Fruit fly (Drosophila melanogaster) whole organism, prepupa: ENCODE results near the gene Vm32E.

Source experiments
- Blimp-1 ChIP-seq: fragments of 200-800 bp; sonication (Bioruptor generic); optimal IDR thresholded peaks from 3 replicates; lab custom pipeline; 2017; ENCODE audit warnings: missing biosample characterization, missing genetic modification characterization, mild to moderate bottlenecking, moderate library complexity, missing genetic modification reagents
- CG10631 ChIP-seq: fragments of 200-800 bp; sonication (Bioruptor generic); optimal IDR thresholded peaks from 2 replicates; lab custom pipeline; 2016; ENCODE audit warnings: missing biosample characterization, missing genetic modification characterization
- CG10669 ChIP-seq: fragments of 200-800 bp; sonication (Bioruptor generic); optimal IDR thresholded peaks from 3 replicates; lab custom pipeline; 2018; ENCODE audit warnings: missing biosample characterization, mild to moderate bottlenecking, missing genetic modification characterization, moderate library complexity
- CG11294 ChIP-seq: fragments of 200-800 bp; sonication (Bioruptor generic); IDR thresholded peaks from 2 replicates; pipeline ENCODE4 v1.3.6; 2022; ENCODE audit warnings: missing biosample characterization, missing genetic modification characterization
- CG11902 ChIP-seq: fragments of 200-800 bp; sonication (Bioruptor generic); optimal IDR thresholded peaks from 3 replicates; lab custom pipeline; 2016; ENCODE audit warnings: missing biosample characterization, missing genetic modification characterization
- CG15336 ChIP-seq: fragments of 200-800 bp; sonication (Bioruptor generic); IDR thresholded peaks from 2 replicates; pipeline ENCODE4 v1.3.6; 2022; ENCODE audit warnings: missing biosample characterization, missing genetic modification characterization
- CG1621 ChIP-seq: fragments of 200-800 bp; sonication (Bioruptor generic); optimal IDR thresholded peaks from 3 replicates; lab custom pipeline; 2018; ENCODE audit warnings: missing biosample characterization, mild to moderate bottlenecking, missing genetic modification characterization
- CG3032 ChIP-seq: fragments of 200-800 bp; optimal IDR thresholded peaks from 2 replicates; lab custom pipeline; 2019; ENCODE audit warnings: missing biosample characterization, mild to moderate bottlenecking, missing genetic modification characterization, moderate library complexity
- CG31627 ChIP-seq: fragments of 200-800 bp; sonication (Bioruptor generic); optimal IDR thresholded peaks from 3 replicates; lab custom pipeline; 2016; ENCODE audit warnings: missing biosample characterization, missing genetic modification characterization
- CG34406 ChIP-seq: fragments of 200-800 bp; sonication (Bioruptor generic); optimal IDR thresholded peaks from 3 replicates; lab custom pipeline; 2016; ENCODE audit warnings: missing biosample characterization, missing genetic modification characterization
- CG3919 ChIP-seq: fragments of 200-800 bp; sonication (Bioruptor generic); optimal IDR thresholded peaks from 3 replicates; lab custom pipeline; 2016; ENCODE audit warnings: missing biosample characterization, missing genetic modification characterization
- CG4318 ChIP-seq: fragments of 200-800 bp; sonication (Bioruptor generic); optimal IDR thresholded peaks from 3 replicates; lab custom pipeline; 2017; ENCODE audit warnings: missing biosample characterization, mild to moderate bottlenecking, missing genetic modification characterization
- CG6792 ChIP-seq: fragments of 200-800 bp; sonication (Bioruptor generic); optimal IDR thresholded peaks from 3 replicates; lab custom pipeline; 2016; ENCODE audit warnings: missing biosample characterization, missing genetic modification characterization
- CG6808 ChIP-seq: fragments of 200-800 bp; sonication (Bioruptor generic); optimal IDR thresholded peaks from 3 replicates; lab custom pipeline; 2017; ENCODE audit warnings: missing biosample characterization, missing genetic modification characterization, mild to moderate bottlenecking, moderate library complexity, missing genetic modification reagents
- CG9139 ChIP-seq: fragments of 200-800 bp; sonication (Bioruptor generic); optimal IDR thresholded peaks from 3 replicates; lab custom pipeline; 2017; ENCODE audit warnings: missing biosample characterization, mild to moderate bottlenecking, missing genetic modification characterization
- Eip75B ChIP-seq: fragments of 200-800 bp; sonication (Bioruptor generic); optimal IDR thresholded peaks from 3 replicates; lab custom pipeline; 2016; ENCODE audit warnings: missing biosample characterization, missing genetic modification characterization
- Eip78C ChIP-seq: fragments of 200-800 bp; sonication (Bioruptor generic); peaks from one replicate; lab custom pipeline; 2016; ENCODE audit warnings: missing biosample characterization, missing genetic modification characterization
- Eip93F ChIP-seq: fragments of 200-800 bp; sonication (Bioruptor generic); optimal IDR thresholded peaks from 2 replicates; lab custom pipeline; 2016; ENCODE audit warnings: missing biosample characterization, mild to moderate bottlenecking, missing genetic modification characterization
- Ets21C ChIP-seq: fragments of 200-800 bp; sonication (Bioruptor generic); optimal IDR thresholded peaks from 3 replicates; lab custom pipeline; 2016; ENCODE audit warnings: missing biosample characterization, missing genetic modification characterization
- Ets96B ChIP-seq: fragments of 200-800 bp; optimal IDR thresholded peaks from 2 replicates; lab custom pipeline; 2019; ENCODE audit warnings: missing biosample characterization, mild to moderate bottlenecking, missing genetic modification characterization, moderate library complexity
- Gug ChIP-seq: fragments of 200-800 bp; sonication (Bioruptor generic); IDR thresholded peaks from 2 replicates; pipeline ENCODE4 v1.3.6; 2022; ENCODE audit warnings: missing biosample characterization, missing genetic modification characterization
- Hr39 ChIP-seq: fragments of 200-800 bp; sonication (Bioruptor generic); optimal IDR thresholded peaks from 2 replicates; lab custom pipeline; 2016; ENCODE audit warnings: missing biosample characterization, missing genetic modification characterization
- Hr4 ChIP-seq: fragments of 200-800 bp; sonication (Bioruptor generic); optimal IDR thresholded peaks from 3 replicates; lab custom pipeline; 2016; ENCODE audit warnings: missing biosample characterization, missing genetic modification characterization
- Lpt ChIP-seq: fragments of 200-800 bp; sonication (Bioruptor generic); optimal IDR thresholded peaks from 3 replicates; lab custom pipeline; 2016; ENCODE audit warnings: missing biosample characterization, missing genetic modification characterization
- Met ChIP-seq: fragments of 200-800 bp; sonication (Bioruptor generic); optimal IDR thresholded peaks from 3 replicates; lab custom pipeline; 2016; ENCODE audit warnings: missing biosample characterization, missing genetic modification characterization
- Sox14 ChIP-seq: fragments of 200-800 bp; sonication (Bioruptor generic); optimal IDR thresholded peaks from 3 replicates; lab custom pipeline; 2016; ENCODE audit warnings: missing biosample characterization, missing genetic modification characterization
- Sox15 ChIP-seq: fragments of 200-800 bp; sonication (Bioruptor generic); optimal IDR thresholded peaks from 3 replicates; lab custom pipeline; 2016; ENCODE audit warnings: missing biosample characterization, missing genetic modification characterization
- achi ChIP-seq: fragments of 200-800 bp; sonication (Bioruptor generic); optimal IDR thresholded peaks from 3 replicates; lab custom pipeline; 2016; ENCODE audit warnings: missing biosample characterization, missing genetic modification characterization
- acj6 ChIP-seq: fragments of 200-800 bp; sonication (Bioruptor generic); optimal IDR thresholded peaks from 3 replicates; lab custom pipeline; 2016; ENCODE audit warnings: missing biosample characterization, missing genetic modification characterization
- cyc ChIP-seq: fragments of 200-800 bp; sonication (Bioruptor generic); optimal IDR thresholded peaks from 3 replicates; lab custom pipeline; 2016; ENCODE audit warnings: missing biosample characterization, missing genetic modification characterization
- dac ChIP-seq: fragments of 200-800 bp; sonication (Bioruptor generic); optimal IDR thresholded peaks from 2 replicates; lab custom pipeline; 2017; ENCODE audit warnings: missing biosample characterization, mild to moderate bottlenecking, missing genetic modification characterization
- dsx ChIP-seq: fragments of 200-800 bp; optimal IDR thresholded peaks from 3 replicates; lab custom pipeline; 2019; ENCODE audit warnings: missing biosample characterization, mild to moderate bottlenecking, missing genetic modification characterization, moderate library complexity; ENCODE audit not compliant: poor library complexity, severe bottlenecking
- eg ChIP-seq: fragments of 200-800 bp; sonication (Bioruptor generic); IDR thresholded peaks from 3 replicates; pipeline ENCODE4 v1.3.6; 2022; ENCODE audit warnings: missing biosample characterization, missing genetic modification characterization
- esn ChIP-seq: fragments of 200-800 bp; sonication (Bioruptor generic); optimal IDR thresholded peaks from 2 replicates; lab custom pipeline; 2016; ENCODE audit warnings: missing biosample characterization, mild to moderate bottlenecking, missing genetic modification characterization, moderate library complexity
- fd85E ChIP-seq: fragments of 200-800 bp; sonication (Bioruptor generic); optimal IDR thresholded peaks from 3 replicates; lab custom pipeline; 2016; ENCODE audit warnings: missing biosample characterization, missing genetic modification characterization
- fkh ChIP-seq: fragments of 200-800 bp; sonication (Bioruptor generic); optimal IDR thresholded peaks from 3 replicates; lab custom pipeline; 2017; ENCODE audit warnings: missing biosample characterization, mild to moderate bottlenecking, missing genetic modification characterization, moderate library complexity
- lz ChIP-seq: fragments of 200-800 bp; sonication (Bioruptor generic); optimal IDR thresholded peaks from 3 replicates; lab custom pipeline; 2016; ENCODE audit warnings: missing biosample characterization, missing genetic modification characterization
- net ChIP-seq: fragments of 200-800 bp; sonication (Bioruptor generic); optimal IDR thresholded peaks from 3 replicates; lab custom pipeline; 2016; ENCODE audit warnings: missing biosample characterization, missing genetic modification characterization
- pdm3 ChIP-seq: fragments of 200-800 bp; sonication (Bioruptor generic); optimal IDR thresholded peaks from 3 replicates; lab custom pipeline; 2016; ENCODE audit warnings: missing biosample characterization, missing genetic modification characterization
- spab ChIP-seq: fragments of 200-800 bp; sonication (Bioruptor generic); optimal IDR thresholded peaks from 2 replicates; lab custom pipeline; 2017; ENCODE audit warnings: missing biosample characterization, mild to moderate bottlenecking, missing genetic modification characterization, missing genetic modification reagents
- svp ChIP-seq: fragments of 200-800 bp; sonication (Bioruptor generic); peaks from one replicate; lab custom pipeline; 2016; ENCODE audit warnings: missing biosample characterization, missing genetic modification characterization

Vm32E gene

DNA sequence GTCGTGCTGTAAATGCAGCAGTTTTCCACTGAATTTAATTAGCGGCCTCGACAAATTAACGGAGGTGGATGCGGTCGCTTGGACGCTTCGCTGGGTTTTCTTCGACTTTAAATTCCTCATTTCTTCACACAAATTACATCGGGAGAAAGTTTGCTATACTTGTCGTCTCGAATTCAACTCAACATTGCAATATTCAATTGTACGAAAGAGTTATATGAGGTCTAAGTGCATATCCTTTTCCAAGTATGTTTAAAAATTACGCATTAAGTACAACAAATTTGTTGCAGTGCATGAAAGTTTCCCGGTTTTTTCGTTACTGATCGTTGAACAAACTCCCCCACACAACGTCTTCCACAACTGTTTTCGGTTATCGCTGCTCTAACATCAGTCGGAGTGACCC, 21.2 kb upstream of the Vm32E start (continued):
- TF ChIP-seq fd85E (GFP tag; lab: Kevin White, UChicago), result no peak
- TF ChIP-seq CG6792 (GFP tag; lab: Kevin White, UChicago), result no peak
- peak; percentile 27 for TF ChIP-seq Met (GFP tag; lab: Kevin White, UChicago)
- no peak for TF ChIP-seq Hr4 (GFP tag; lab: Kevin White, UChicago)
- TF ChIP-seq net, result peak; percentile 5
- no peak for TF ChIP-seq CG9139
- TF ChIP-seq CG11902 (GFP tag; lab: Kevin White, UChicago), result no peak
- TF ChIP-seq CG4318, result no peak
- TF ChIP-seq CG3032 (tag; lab: Kevin White, UChicago), result no peak
- TF ChIP-seq svp (GFP tag; lab: Kevin White, UChicago), result peak; percentile 68
- TF ChIP-seq spab (GFP tag; lab: Kevin White, UChicago), result no peak
- TF ChIP-seq Sox14 (GFP tag; lab: Kevin White, UChicago), result no peak
- TF ChIP-seq CG3919 (GFP tag; lab: Kevin White, UChicago), result no peak
- 0 out of 2 replicates have a peak, but pooled peaks have one; percentile 16 for TF ChIP-seq Gug (GFP tag; lab: Robert Waterston, UW)
- no peak for TF ChIP-seq CG6808 (GFP tag; lab: Kevin White, UChicago)
- peak; percentile 1 for TF ChIP-seq CG34406 (GFP tag; lab: Kevin White, UChicago)
- peak; percentile 27 for TF ChIP-seq Lpt
- no peak for TF ChIP-seq Eip93F (GFP tag; lab: Kevin White, UChicago)
- peak; percentile 42 for TF ChIP-seq esn (GFP tag; lab: Kevin White, UChicago)
- no peak for TF ChIP-seq CG11294
- TF ChIP-seq CG10631 (GFP tag; lab: Kevin White, UChicago), result peak; percentile 11
- TF ChIP-seq Sox15 (GFP tag; lab: Kevin White, UChicago), result no peak
- peak; percentile 51 for TF ChIP-seq Hr39 (GFP tag; lab: Kevin White, UChicago)
- 0 out of 3 replicates have a peak, but pooled peaks have one; percentile 7 for TF ChIP-seq eg (GFP tag; lab: Robert Waterston, UW)
- no peak for TF ChIP-seq dsx (GFP tag; lab: Kevin White, UChicago)
- TF ChIP-seq acj6, result peak; percentile 18
- peak; percentile 34 for TF ChIP-seq achi (GFP tag; lab: Kevin White, UChicago)
- no peak for TF ChIP-seq cyc
- no peak for TF ChIP-seq dac (GFP tag; lab: Kevin White, UChicago)
- TF ChIP-seq CG15336 (GFP tag; lab: Robert Waterston, UW), result peak; percentile 50; the same call in 1 of the 2 replicates
- TF ChIP-seq Eip75B (GFP tag; lab: Kevin White, UChicago), result no peak
- TF ChIP-seq CG31627 (GFP tag; lab: Kevin White, UChicago), result peak; percentile 50
- TF ChIP-seq Blimp-1 (GFP tag; lab: Kevin White, UChicago), result no peak
- no peak for TF ChIP-seq Ets96B (tag; lab: Kevin White, UChicago)

DNA sequence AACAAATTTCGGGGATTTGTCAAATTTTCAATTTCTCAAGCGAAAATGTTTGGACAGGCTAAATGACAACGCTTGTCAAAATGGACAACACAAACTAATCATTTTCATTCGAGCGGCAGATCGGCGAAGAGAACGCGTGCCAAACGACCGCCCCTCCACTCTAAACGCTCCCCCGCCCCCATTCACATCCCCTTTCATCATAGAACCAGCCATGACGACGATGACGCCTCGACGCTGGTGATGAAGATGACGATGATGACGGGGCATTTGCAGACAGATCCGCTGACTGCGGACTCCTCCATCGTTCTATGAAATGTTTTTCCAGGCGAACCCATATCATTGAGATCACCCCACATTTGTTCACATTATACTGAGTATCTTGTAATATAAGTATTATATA, 18.7 kb upstream of the Vm32E start:
- TF ChIP-seq CG3032 (tag; lab: Kevin White, UChicago) (no peak), Ets21C (no peak), CG31627 (GFP tag; lab: Kevin White, UChicago) (no peak), achi (GFP tag; lab: Kevin White, UChicago) (no peak), eg (GFP tag; lab: Robert Waterston, UW) (no peak), Lpt (no peak), Eip78C (no peak), CG6808 (GFP tag; lab: Kevin White, UChicago) (no peak), CG10669 (GFP tag; lab: Kevin White, UChicago) (no peak), fkh (GFP tag; lab: Kevin White, UChicago) (no peak), pdm3 (no peak), net (no peak), acj6 (no peak), dsx (GFP tag; lab: Kevin White, UChicago) (no peak), CG3919 (GFP tag; lab: Kevin White, UChicago) (no peak), lz (GFP tag; lab: Kevin White, UChicago) (no peak), CG1621 (tag; lab: Kevin White, UChicago) (no peak), Hr39 (GFP tag; lab: Kevin White, UChicago) (no peak), CG11294 (no peak), spab (GFP tag; lab: Kevin White, UChicago) (no peak)
